Fruit fly (Drosophila melanogaster) whole organism, embryonic: ENCODE data around the gene CG8066.

Experiments used
- Adf1 ChIP-seq: fragments of 200-800 bp; sonication (Bioruptor generic); IDR thresholded peaks from 2 replicates; pipeline ENCODE4 v1.3.6; 2022; ENCODE audit warnings: missing biosample characterization, missing genetic modification characterization
- Atf-2 ChIP-seq: fragments of 200-800 bp; sonication (Bioruptor generic); optimal IDR thresholded peaks from 2 replicates; lab custom pipeline; 2016; ENCODE audit warnings: missing biosample characterization, missing genetic modification characterization
- CG10959 ChIP-seq: fragments of 200-800 bp; sonication (Bioruptor generic); IDR thresholded peaks from 2 replicates; pipeline ENCODE4 v1.3.6; 2022; ENCODE audit warnings: missing biosample characterization, missing genetic modification characterization
- CG13287 ChIP-seq: fragments of 200-800 bp; sonication (Bioruptor generic); IDR thresholded peaks from 2 replicates; pipeline ENCODE4 v1.3.6; 2022; ENCODE audit warnings: missing biosample characterization, missing genetic modification characterization; ENCODE audit not compliant: partially characterized antibody
- CG14050 ChIP-seq: fragments of 200-800 bp; sonication (Bioruptor generic); IDR thresholded peaks from 3 replicates; pipeline ENCODE4 v1.3.6; 2022; ENCODE audit warnings: missing biosample characterization, missing genetic modification characterization
- CG14667 ChIP-seq: fragments of 200-800 bp; sonication (Bioruptor generic); IDR thresholded peaks from 2 replicates; pipeline ENCODE4 v1.3.6; 2022; ENCODE audit warnings: missing biosample characterization, missing genetic modification characterization
- CG15696 ChIP-seq: fragments of 200-800 bp; sonication (Bioruptor generic); optimal IDR thresholded peaks from 2 replicates; lab custom pipeline; 2019; ENCODE audit warnings: missing biosample characterization, mild to moderate bottlenecking, missing genetic modification characterization, moderate library complexity
- CG17385 ChIP-seq: fragments of 200-800 bp; sonication (Bioruptor generic); optimal IDR thresholded peaks from 3 replicates; lab custom pipeline; 2018; ENCODE audit warnings: missing biosample characterization, mild to moderate bottlenecking, missing genetic modification characterization
- CG18599 ChIP-seq: fragments of 200-800 bp; sonication (Bioruptor generic); optimal IDR thresholded peaks from 3 replicates; lab custom pipeline; 2017; ENCODE audit warnings: missing biosample characterization, missing genetic modification characterization, mild to moderate bottlenecking, moderate library complexity, missing genetic modification reagents
- CG18619 ChIP-seq: fragments of 200-800 bp; sonication (Bioruptor generic); optimal IDR thresholded peaks from 3 replicates; lab custom pipeline; 2017; ENCODE audit warnings: missing biosample characterization, mild to moderate bottlenecking, missing genetic modification characterization
- CG2120 ChIP-seq: fragments of 200-800 bp; sonication (Bioruptor generic); optimal IDR thresholded peaks from 3 replicates; lab custom pipeline; 2016; ENCODE audit warnings: missing biosample characterization, missing genetic modification characterization
- CG2875 ChIP-seq: fragments of 200-800 bp; sonication (Bioruptor generic); optimal IDR thresholded peaks from 2 replicates; lab custom pipeline; 2017; ENCODE audit warnings: missing biosample characterization, mild to moderate bottlenecking, missing genetic modification characterization, missing genetic modification reagents
- CG2889 ChIP-seq: fragments of 200-800 bp; sonication (Bioruptor generic); IDR thresholded peaks from 3 replicates; pipeline ENCODE4 v1.3.6; 2022; ENCODE audit warnings: missing biosample characterization, missing genetic modification characterization
- CG32772 ChIP-seq: fragments of 200-800 bp; sonication (Bioruptor generic); IDR thresholded peaks from 2 replicates; pipeline ENCODE4 v1.3.6; 2022; ENCODE audit warnings: missing biosample characterization, missing genetic modification characterization
- CG3407 ChIP-seq: fragments of 200-800 bp; sonication (Bioruptor generic); optimal IDR thresholded peaks from 2 replicates; lab custom pipeline; 2018; ENCODE audit warnings: missing biosample characterization, mild to moderate bottlenecking, missing genetic modification characterization
- CG5180 ChIP-seq: fragments of 200-800 bp; sonication (Bioruptor generic); optimal IDR thresholded peaks from 3 replicates; lab custom pipeline; 2017; ENCODE audit warnings: missing biosample characterization, missing genetic modification characterization, mild to moderate bottlenecking, moderate library complexity, missing genetic modification reagents
- CG6689 ChIP-seq: fragments of 200-800 bp; sonication (Bioruptor generic); IDR thresholded peaks from 2 replicates; pipeline ENCODE4 v1.3.6; 2022; ENCODE audit warnings: missing biosample characterization, missing genetic modification characterization
- CG7271 ChIP-seq: fragments of 200-800 bp; sonication (Bioruptor generic); optimal IDR thresholded peaks from 2 replicates; lab custom pipeline; 2018; ENCODE audit warnings: missing biosample characterization, mild to moderate bottlenecking, missing genetic modification characterization, moderate library complexity
- CG7372 ChIP-seq: fragments of 200-800 bp; sonication (Bioruptor generic); IDR thresholded peaks from 2 replicates; pipeline ENCODE4 v1.3.6; 2022; ENCODE audit warnings: missing biosample characterization, missing genetic modification characterization
- CG7745 ChIP-seq: fragments of 200-800 bp; sonication (Bioruptor generic); optimal IDR thresholded peaks from 2 replicates; lab custom pipeline; 2018; ENCODE audit warnings: missing biosample characterization, mild to moderate bottlenecking, missing genetic modification characterization, moderate library complexity
- CG8359 ChIP-seq: fragments of 200-800 bp; sonication (Bioruptor generic); optimal IDR thresholded peaks from 2 replicates; lab custom pipeline; 2017; ENCODE audit warnings: missing biosample characterization, mild to moderate bottlenecking, missing genetic modification characterization, borderline replicate concordance
- CG8478 ChIP-seq: fragments of >200 bp; optimal IDR thresholded peaks from 2 replicates; lab custom pipeline; 2018
- CG9727 ChIP-seq: fragments of 200-800 bp; sonication (Bioruptor generic); optimal IDR thresholded peaks from 3 replicates; lab custom pipeline; 2017; ENCODE audit warnings: missing biosample characterization, mild to moderate bottlenecking, missing genetic modification characterization
- CG9876 ChIP-seq: fragments of 200-800 bp; sonication (Bioruptor generic); optimal IDR thresholded peaks from 2 replicates; lab custom pipeline; 2016; ENCODE audit warnings: missing biosample characterization, missing genetic modification characterization
- CoRest ChIP-seq: fragments of 200-800 bp; sonication (Bioruptor generic); optimal IDR thresholded peaks from 3 replicates; lab custom pipeline; 2018; ENCODE audit warnings: missing biosample characterization, mild to moderate bottlenecking, missing genetic modification characterization, moderate library complexity
- D ChIP-seq, 2 experiments: fragments of 200-800 bp in 1 of 2; fragments of >200 bp in 1 of 2; sonication (Bioruptor generic) in 1 of 2; optimal IDR thresholded peaks; 2 replicates in 1 of 2; 3 replicates in 1 of 2; lab custom pipeline; 2017; ENCODE audit warnings: mild to moderate bottlenecking in 1 of 2, missing biosample characterization in 1 of 2, missing genetic modification characterization in 1 of 2, missing genetic modification reagents in 1 of 2
- Dp ChIP-seq: fragments of 200-800 bp; sonication (Bioruptor generic); optimal IDR thresholded peaks from 2 replicates; lab custom pipeline; 2018; ENCODE audit warnings: missing biosample characterization, mild to moderate bottlenecking, missing genetic modification characterization, moderate library complexity
- Lpt ChIP-seq: fragments of >200 bp; optimal IDR thresholded peaks from 2 replicates; lab custom pipeline; 2018; ENCODE audit warnings: missing biosample characterization, missing genetic modification characterization
- Myb ChIP-seq: fragments of 200-800 bp; sonication (Bioruptor generic); optimal IDR thresholded peaks from 2 replicates; lab custom pipeline; 2016; ENCODE audit warnings: missing biosample characterization, missing genetic modification characterization
- Sox102F ChIP-seq: fragments of 200-800 bp; sonication (Bioruptor generic); optimal IDR thresholded peaks from 2 replicates; lab custom pipeline; 2018; ENCODE audit warnings: missing biosample characterization, mild to moderate bottlenecking, missing genetic modification characterization, moderate library complexity
- amos ChIP-seq: fragments of 200-800 bp; sonication (Bioruptor generic); IDR thresholded peaks from 2 replicates; pipeline ENCODE4 v1.3.6; 2022; ENCODE audit warnings: missing biosample characterization, missing genetic modification characterization; ENCODE audit not compliant: partially characterized antibody
- bigmax ChIP-seq: fragments of 200-800 bp; sonication (Bioruptor generic); optimal IDR thresholded peaks from 2 replicates; lab custom pipeline; 2018; ENCODE audit warnings: missing biosample characterization, mild to moderate bottlenecking, missing genetic modification characterization
- bowl ChIP-seq: fragments of 200-800 bp; sonication (Bioruptor generic); IDR thresholded peaks from 2 replicates; pipeline ENCODE4 v1.3.6; 2022; ENCODE audit warnings: missing biosample characterization, missing genetic modification characterization
- cwo ChIP-seq: fragments of 200-800 bp; sonication (Bioruptor generic); optimal IDR thresholded peaks from 3 replicates; lab custom pipeline; 2017; ENCODE audit warnings: missing biosample characterization, missing genetic modification characterization, mild to moderate bottlenecking, moderate library complexity, missing genetic modification reagents
- dan ChIP-seq: fragments of 200-800 bp; sonication (Bioruptor generic); IDR thresholded peaks from 2 replicates; pipeline ENCODE4 v1.3.6; 2022; ENCODE audit warnings: missing biosample characterization, missing genetic modification characterization
- dm ChIP-seq: fragments of 200-800 bp; sonication (Bioruptor generic); optimal IDR thresholded peaks from 3 replicates; lab custom pipeline; 2016; ENCODE audit warnings: missing biosample characterization, missing genetic modification characterization
- emc ChIP-seq: fragments of 200-800 bp; sonication (Bioruptor generic); optimal IDR thresholded peaks from 2 replicates; lab custom pipeline; 2016; ENCODE audit warnings: missing biosample characterization, missing genetic modification characterization
- ems ChIP-seq: fragments of 200-800 bp; sonication (Bioruptor generic); optimal IDR thresholded peaks from 3 replicates; lab custom pipeline; 2016; ENCODE audit warnings: missing biosample characterization, missing genetic modification characterization
- grn ChIP-seq: fragments of 200-800 bp; sonication (Bioruptor generic); optimal IDR thresholded peaks from 3 replicates; lab custom pipeline; 2017; ENCODE audit warnings: missing biosample characterization, missing genetic modification characterization
- gt ChIP-seq: fragments of 200-800 bp; sonication (Bioruptor generic); IDR thresholded peaks from 2 replicates; pipeline ENCODE4 v1.3.6; 2022; ENCODE audit warnings: missing biosample characterization, missing genetic modification characterization
- lilli ChIP-seq: fragments of 200-800 bp; sonication (Bioruptor generic); optimal IDR thresholded peaks from 3 replicates; lab custom pipeline; 2016; ENCODE audit warnings: missing biosample characterization, missing genetic modification characterization
- pb ChIP-seq: fragments of 200-800 bp; sonication (Bioruptor generic); optimal IDR thresholded peaks from 3 replicates; lab custom pipeline; 2016; ENCODE audit warnings: missing biosample characterization, missing genetic modification characterization
- peb ChIP-seq: fragments of 200-800 bp; sonication (Bioruptor generic); IDR thresholded peaks from 2 replicates; pipeline ENCODE4 v1.3.6; 2022; ENCODE audit warnings: missing biosample characterization, missing genetic modification characterization
- pnt ChIP-seq: fragments of 200-800 bp; sonication (Bioruptor generic); optimal IDR thresholded peaks from 3 replicates; lab custom pipeline; 2016; ENCODE audit warnings: missing biosample characterization, missing genetic modification characterization
- pum ChIP-seq: fragments of 200-800 bp; sonication (Bioruptor generic); optimal IDR thresholded peaks from 2 replicates; lab custom pipeline; 2016; ENCODE audit warnings: missing biosample characterization, missing genetic modification characterization
- schlank ChIP-seq: fragments of 200-800 bp; sonication (Bioruptor generic); optimal IDR thresholded peaks from 2 replicates; lab custom pipeline; 2018; ENCODE audit warnings: missing biosample characterization, mild to moderate bottlenecking, missing genetic modification characterization
- sim ChIP-seq: fragments of 200-800 bp; sonication (Bioruptor generic); IDR thresholded peaks from 2 replicates; pipeline ENCODE4 v1.3.6; 2022; ENCODE audit warnings: missing biosample characterization, missing genetic modification characterization
- sima ChIP-seq: fragments of 200-800 bp; sonication (Bioruptor generic); optimal IDR thresholded peaks from 2 replicates; lab custom pipeline; 2016; ENCODE audit warnings: missing biosample characterization, missing genetic modification characterization
- sug ChIP-seq: fragments of 200-800 bp; optimal IDR thresholded peaks from 2 replicates; lab custom pipeline; 2019; ENCODE audit warnings: missing biosample characterization, mild to moderate bottlenecking, missing genetic modification characterization, moderate library complexity
- tll ChIP-seq, 2 experiments: fragments of 200-800 bp in 1 of 2; fragments of >200 bp in 1 of 2; sonication (Bioruptor generic) in 1 of 2; optimal IDR thresholded peaks; 2 replicates each; lab custom pipeline; 2017 to 2019; ENCODE audit warnings: missing biosample characterization in 2 of 2, missing genetic modification characterization in 2 of 2, mild to moderate bottlenecking in 1 of 2, moderate library complexity in 1 of 2
- tx ChIP-seq: fragments of 200-800 bp; sonication (Bioruptor generic); optimal IDR thresholded peaks from 2 replicates; lab custom pipeline; 2016; ENCODE audit warnings: missing biosample characterization, missing genetic modification characterization
- zfh1 ChIP-seq: fragments of 200-800 bp; sonication (Bioruptor generic); IDR thresholded peaks from 3 replicates; pipeline ENCODE4 v1.3.6; 2022; ENCODE audit warnings: missing biosample characterization, missing genetic modification characterization

Gene CG8066

dm6 chr3R:14542038-14542437, 26.6 kb downstream of the CG8066 start (continued):
- TF ChIP-seq CG7372 (GFP tag; lab: Robert Waterston, UW): peak; percentile 79
- TF ChIP-seq CG18619: no peak
- TF ChIP-seq CG13287 (GFP tag; lab: Robert Waterston, UW): no peak
- no peak for TF ChIP-seq D (optimal IDR thresholded peaks at IDR 0.05; lab: Kevin White, UChicago)
- TF ChIP-seq D (GFP tag; optimal IDR thresholded peaks at IDR 0.05; lab: Kevin White, UChicago): no peak
- TF ChIP-seq CG7271 (tag; lab: Kevin White, UChicago): no peak
- TF ChIP-seq Adf1 (GFP tag; lab: Robert Waterston, UW): no peak
- TF ChIP-seq CG3407: no peak
- no peak for TF ChIP-seq sim (GFP tag; lab: Robert Waterston, UW)
- 0 out of 2 replicates have a peak, but pooled peaks have one; percentile 35 for TF ChIP-seq CG6689 (GFP tag; lab: Robert Waterston, UW)
- TF ChIP-seq Lpt: no peak
- no peak for TF ChIP-seq CG2889 (GFP tag; lab: Robert Waterston, UW)
- no peak for TF ChIP-seq lilli (GFP tag; lab: Kevin White, UChicago)
- peak; percentile 37 for TF ChIP-seq Sox102F (GFP tag; lab: Kevin White, UChicago)
- TF ChIP-seq CG5180 (GFP tag; lab: Kevin White, UChicago): no peak
- TF ChIP-seq pb (GFP tag; lab: Kevin White, UChicago): no peak
- TF ChIP-seq peb (GFP tag; lab: Robert Waterston, UW): no peak
- peak; percentile 16 for TF ChIP-seq CoRest (tag; lab: Kevin White, UChicago)
- no peak for TF ChIP-seq CG14667 (GFP tag; lab: Robert Waterston, UW)
- no peak for TF ChIP-seq sima
- TF ChIP-seq CG17385 (GFP tag; lab: Kevin White, UChicago): no peak
- TF ChIP-seq bowl: no peak
- no peak for TF ChIP-seq pum
- no peak for TF ChIP-seq Myb (GFP tag; lab: Kevin White, UChicago)
- no peak for TF ChIP-seq grn (GFP tag; lab: Kevin White, UChicago)
- TF ChIP-seq tll (GFP tag; optimal IDR thresholded peaks at IDR 0.05; lab: Kevin White, UChicago): no peak
- TF ChIP-seq ems (GFP tag; lab: Kevin White, UChicago): no peak
- no peak for TF ChIP-seq CG8359 (GFP tag; lab: Kevin White, UChicago)
- no peak for TF ChIP-seq bigmax (GFP tag; lab: Kevin White, UChicago)
- no peak for TF ChIP-seq CG32772 (GFP tag; lab: Robert Waterston, UW)
- no peak for TF ChIP-seq CG10959 (GFP tag; lab: Robert Waterston, UW)
- TF ChIP-seq CG2120 (GFP tag; lab: Kevin White, UChicago): peak; percentile 37
- TF ChIP-seq Atf-2: no peak
- TF ChIP-seq schlank (tag; lab: Kevin White, UChicago): no peak
- TF ChIP-seq dan (GFP tag; lab: Robert Waterston, UW): no peak
- no peak for TF ChIP-seq zfh1
- no peak for TF ChIP-seq CG8478
- no peak for TF ChIP-seq amos (GFP tag; lab: Robert Waterston, UW)
- no peak for TF ChIP-seq CG9876 (GFP tag; lab: Kevin White, UChicago)
- no peak for TF ChIP-seq tx (GFP tag; lab: Kevin White, UChicago)
- no peak for TF ChIP-seq CG7745
- TF ChIP-seq Dp (GFP tag; lab: Kevin White, UChicago): no peak
- no peak for TF ChIP-seq emc (GFP tag; lab: Kevin White, UChicago)
- TF ChIP-seq pnt (GFP tag; lab: Kevin White, UChicago): no peak
- no peak for TF ChIP-seq dm (GFP tag; lab: Kevin White, UChicago)
- no peak for TF ChIP-seq CG14050
- TF ChIP-seq CG9727 (GFP tag; lab: Kevin White, UChicago): peak; percentile 9
- TF ChIP-seq CG18599 (GFP tag; lab: Kevin White, UChicago): peak; percentile 46
- TF ChIP-seq sug (tag; lab: Kevin White, UChicago): no peak
- TF ChIP-seq CG15696 (tag; lab: Kevin White, UChicago): no peak
- peak; percentile 32 for TF ChIP-seq cwo (GFP tag; lab: Kevin White, UChicago)
- TF ChIP-seq CG2875 (GFP tag; lab: Kevin White, UChicago): no peak
- no peak for TF ChIP-seq gt (GFP tag; lab: Robert Waterston, UW)
